Fruit fly (Drosophila melanogaster) whole organism, embryonic: Measurements from ENCODE around the gene Sodq.

Experiments
- Adf1 ChIP-seq: fragments of 200-800 bp; sonication (Bioruptor generic); IDR thresholded peaks from 2 replicates; pipeline ENCODE4 v1.3.6; 2022; ENCODE audit warnings: missing biosample characterization, missing genetic modification characterization
- Antp ChIP-seq: fragments of 200-800 bp; sonication (Bioruptor generic); optimal IDR thresholded peaks from 3 replicates; lab custom pipeline; 2016; ENCODE audit warnings: missing biosample characterization, missing genetic modification characterization
- Bdp1 ChIP-seq: fragments of 200-800 bp; sonication (Bioruptor generic); optimal IDR thresholded peaks from 3 replicates; lab custom pipeline; 2016; ENCODE audit warnings: missing biosample characterization, missing genetic modification characterization
- CG10321 ChIP-seq: fragments of 200-800 bp; sonication (Bioruptor generic); IDR thresholded peaks from 2 replicates; pipeline ENCODE4 v1.3.6; 2022; ENCODE audit warnings: missing biosample characterization, missing genetic modification characterization
- CG10431 ChIP-seq: fragments of 200-800 bp; sonication (Bioruptor generic); optimal IDR thresholded peaks from 3 replicates; lab custom pipeline; 2018; ENCODE audit warnings: missing biosample characterization, mild to moderate bottlenecking, missing genetic modification characterization
- CG12659 ChIP-seq: fragments of 200-800 bp; sonication (Bioruptor generic); optimal IDR thresholded peaks from 3 replicates; lab custom pipeline; 2017; ENCODE audit warnings: mild to moderate bottlenecking, missing biosample characterization, missing genetic modification reagents, missing genetic modification characterization
- CG13287 ChIP-seq: fragments of 200-800 bp; sonication (Bioruptor generic); IDR thresholded peaks from 2 replicates; pipeline ENCODE4 v1.3.6; 2022; ENCODE audit warnings: missing biosample characterization, missing genetic modification characterization; ENCODE audit not compliant: partially characterized antibody
- CG15479 ChIP-seq: fragments of 200-800 bp; sonication (Bioruptor generic); optimal IDR thresholded peaks from 3 replicates; lab custom pipeline; 2019; ENCODE audit warnings: missing biosample characterization, mild to moderate bottlenecking, missing genetic modification characterization, moderate library complexity
- CG17328 ChIP-seq: fragments of 200-800 bp; sonication (Bioruptor generic); IDR thresholded peaks from 2 replicates; pipeline ENCODE4 v1.3.6; 2022; ENCODE audit warnings: missing biosample characterization, missing genetic modification characterization
- CG18476 ChIP-seq: fragments of 200-800 bp; sonication (Bioruptor generic); optimal IDR thresholded peaks from 2 replicates; lab custom pipeline; 2016; ENCODE audit warnings: missing biosample characterization, mild to moderate bottlenecking, missing genetic modification characterization
- CG2116 ChIP-seq: fragments of 200-800 bp; sonication (Bioruptor generic); optimal IDR thresholded peaks from 3 replicates; lab custom pipeline; 2018; ENCODE audit warnings: missing biosample characterization, mild to moderate bottlenecking, missing genetic modification characterization
- CG30431 ChIP-seq: fragments of 200-800 bp; sonication (Bioruptor generic); optimal IDR thresholded peaks from 2 replicates; lab custom pipeline; 2017; ENCODE audit warnings: missing biosample characterization, missing genetic modification characterization
- CG33213 ChIP-seq: fragments of 200-800 bp; sonication (Bioruptor generic); optimal IDR thresholded peaks from 3 replicates; lab custom pipeline; 2016; ENCODE audit warnings: missing biosample characterization, missing genetic modification characterization
- CG34376 ChIP-seq: fragments of 200-800 bp; sonication (Bioruptor generic); optimal IDR thresholded peaks from 2 replicates; lab custom pipeline; 2018; ENCODE audit warnings: missing biosample characterization, mild to moderate bottlenecking, missing genetic modification characterization
- CG4360 ChIP-seq: fragments of 200-800 bp; sonication (Bioruptor generic); IDR thresholded peaks from 2 replicates; pipeline ENCODE4 v1.3.6; 2022; ENCODE audit warnings: missing biosample characterization, missing genetic modification characterization
- CG4617 ChIP-seq: fragments of 200-800 bp; sonication (Bioruptor generic); optimal IDR thresholded peaks from 3 replicates; lab custom pipeline; 2016; ENCODE audit warnings: missing biosample characterization, missing genetic modification characterization, borderline replicate concordance
- CG6683 ChIP-seq: fragments of 200-800 bp; sonication (Bioruptor generic); optimal IDR thresholded peaks from 2 replicates; lab custom pipeline; 2017; ENCODE audit warnings: missing biosample characterization, mild to moderate bottlenecking, missing genetic modification characterization, missing genetic modification reagents
- CG7372 ChIP-seq: fragments of 200-800 bp; sonication (Bioruptor generic); IDR thresholded peaks from 2 replicates; pipeline ENCODE4 v1.3.6; 2022; ENCODE audit warnings: missing biosample characterization, missing genetic modification characterization
- CG8944 ChIP-seq: fragments of 200-800 bp; sonication (Bioruptor generic); optimal IDR thresholded peaks from 3 replicates; lab custom pipeline; 2016; ENCODE audit warnings: missing biosample characterization, missing genetic modification characterization
- D ChIP-seq, 2 experiments: fragments of 200-800 bp in 1 of 2; fragments of >200 bp in 1 of 2; sonication (Bioruptor generic) in 1 of 2; optimal IDR thresholded peaks; 2 replicates in 1 of 2; 3 replicates in 1 of 2; lab custom pipeline; 2017; ENCODE audit warnings: mild to moderate bottlenecking in 1 of 2, missing biosample characterization in 1 of 2, missing genetic modification characterization in 1 of 2, missing genetic modification reagents in 1 of 2
- D19A ChIP-seq: fragments of 200-800 bp; optimal IDR thresholded peaks from 3 replicates; lab custom pipeline; 2019; ENCODE audit warnings: missing biosample characterization, mild to moderate bottlenecking, missing genetic modification characterization, moderate library complexity
- Deaf1 ChIP-seq: fragments of 200-800 bp; optimal IDR thresholded peaks from 3 replicates; lab custom pipeline; 2019; ENCODE audit warnings: missing biosample characterization, mild to moderate bottlenecking, missing genetic modification characterization, moderate library complexity
- Dek ChIP-seq: fragments of 200-800 bp; sonication (Bioruptor generic); optimal IDR thresholded peaks from 3 replicates; lab custom pipeline; 2019; ENCODE audit warnings: missing biosample characterization, mild to moderate bottlenecking, missing genetic modification characterization, moderate library complexity
- Doc3 ChIP-seq: fragments of 200-800 bp; sonication (Bioruptor generic); IDR thresholded peaks from 3 replicates; pipeline ENCODE4 v1.3.6; 2022; ENCODE audit warnings: missing biosample characterization, missing genetic modification characterization; ENCODE audit not compliant: partially characterized antibody
- Ets97D ChIP-seq: fragments of 200-800 bp; sonication (Bioruptor generic); optimal IDR thresholded peaks from 3 replicates; lab custom pipeline; 2016; ENCODE audit warnings: missing biosample characterization, missing genetic modification characterization
- Gug ChIP-seq: fragments of 200-800 bp; sonication (Bioruptor generic); IDR thresholded peaks from 4 replicates; pipeline ENCODE4 v1.3.6; 2022; ENCODE audit warnings: missing biosample characterization, missing genetic modification characterization
- Myb ChIP-seq: fragments of 200-800 bp; sonication (Bioruptor generic); optimal IDR thresholded peaks from 2 replicates; lab custom pipeline; 2016; ENCODE audit warnings: missing biosample characterization, missing genetic modification characterization
- Nf-YC ChIP-seq: fragments of 200-800 bp; optimal IDR thresholded peaks from 3 replicates; lab custom pipeline; 2019; ENCODE audit warnings: missing biosample characterization, mild to moderate bottlenecking, missing genetic modification characterization, moderate library complexity
- Oaz ChIP-seq: fragments of 200-800 bp; sonication (Bioruptor generic); IDR thresholded peaks from 2 replicates; pipeline ENCODE4 v1.3.6; 2022; ENCODE audit warnings: missing biosample characterization, missing genetic modification characterization
- Six4 ChIP-seq: fragments of 200-800 bp; sonication (Bioruptor generic); optimal IDR thresholded peaks from 2 replicates; lab custom pipeline; 2016; ENCODE audit warnings: missing biosample characterization, missing genetic modification characterization
- YL-1 ChIP-seq: fragments of 200-800 bp; sonication (Bioruptor generic); optimal IDR thresholded peaks from 3 replicates; lab custom pipeline; 2017; ENCODE audit warnings: missing biosample characterization, mild to moderate bottlenecking, missing genetic modification characterization
- bsh ChIP-seq, 2 experiments: fragments of 200-800 bp; sonication (Bioruptor generic); optimal IDR thresholded peaks; 2 replicates each; lab custom pipeline; 2017 to 2018; ENCODE audit warnings: mild to moderate bottlenecking in 2 of 2, missing biosample characterization in 2 of 2, missing genetic modification characterization in 2 of 2, moderate library complexity in 1 of 2
- corto ChIP-seq: fragments of 200-800 bp; sonication (Bioruptor generic); optimal IDR thresholded peaks from 2 replicates; lab custom pipeline; 2016; ENCODE audit warnings: missing biosample characterization, mild to moderate bottlenecking, missing genetic modification characterization, moderate library complexity
- dmrt11E ChIP-seq: fragments of 200-800 bp; sonication (Bioruptor generic); optimal IDR thresholded peaks from 3 replicates; lab custom pipeline; 2018; ENCODE audit warnings: missing biosample characterization, mild to moderate bottlenecking, missing genetic modification characterization, moderate library complexity
- esg ChIP-seq: fragments of 200-800 bp; sonication (Bioruptor generic); conservative IDR thresholded peaks from 2 replicates; pipeline ENCODE4 v1.3.6; 2022; ENCODE audit warnings: missing biosample characterization, missing genetic modification characterization
- gfzf ChIP-seq: fragments of 200-800 bp; sonication (Bioruptor generic); optimal IDR thresholded peaks from 2 replicates; lab custom pipeline; 2016; ENCODE audit warnings: missing biosample characterization, mild to moderate bottlenecking, missing genetic modification characterization, moderate library complexity
- h ChIP-seq: fragments of >200 bp; optimal IDR thresholded peaks from 2 replicates; lab custom pipeline; 2017
- hb ChIP-seq: fragments of 200-800 bp; sonication (Bioruptor generic); IDR thresholded peaks from 3 replicates; pipeline ENCODE4 v1.3.6; 2022; ENCODE audit warnings: missing biosample characterization, missing genetic modification characterization; ENCODE audit not compliant: partially characterized antibody
- her ChIP-seq: fragments of 200-800 bp; sonication (Bioruptor generic); optimal IDR thresholded peaks from 2 replicates; lab custom pipeline; 2016; ENCODE audit warnings: missing biosample characterization, missing genetic modification characterization
- hkb ChIP-seq, 2 experiments: fragments of 200-800 bp in 1 of 2; fragments of >200 bp in 1 of 2; sonication (Bioruptor generic) in 1 of 2; IDR thresholded peaks in 1 of 2; optimal IDR thresholded peaks in 1 of 2; 2 replicates each; pipeline versions ENCODE4 v1.3.6 to Lab custom; 2017 to 2022; ENCODE audit warnings: missing biosample characterization in 1 of 2, missing genetic modification characterization in 1 of 2
- jigr1 ChIP-seq: fragments of 200-800 bp; sonication (Bioruptor generic); IDR thresholded peaks from 3 replicates; pipeline ENCODE4 v1.3.6; 2022; ENCODE audit warnings: missing biosample characterization, missing genetic modification characterization
- knrl ChIP-seq: fragments of 200-800 bp; sonication (Bioruptor generic); IDR thresholded peaks from 3 replicates; pipeline ENCODE4 v1.3.6; 2022; ENCODE audit warnings: missing biosample characterization, missing genetic modification characterization; ENCODE audit not compliant: partially characterized antibody
- mam ChIP-seq: fragments of 200-800 bp; sonication (Bioruptor generic); optimal IDR thresholded peaks from 3 replicates; lab custom pipeline; 2016; ENCODE audit warnings: missing biosample characterization, missing genetic modification characterization
- p53 ChIP-seq: fragments of 200-800 bp; sonication (Bioruptor generic); optimal IDR thresholded peaks from 2 replicates; lab custom pipeline; 2016; ENCODE audit warnings: missing biosample characterization, missing genetic modification characterization
- rib ChIP-seq: fragments of 200-800 bp; sonication (Bioruptor generic); IDR thresholded peaks from 2 replicates; pipeline ENCODE4 v1.3.6; 2022; ENCODE audit warnings: missing biosample characterization, missing genetic modification characterization
- sna ChIP-seq: fragments of 200-800 bp; sonication (Bioruptor generic); IDR thresholded peaks from 2 replicates; pipeline ENCODE4 v1.3.6; 2022; ENCODE audit warnings: missing biosample characterization, missing genetic modification characterization; ENCODE audit not compliant: partially characterized antibody
- trem ChIP-seq: fragments of 200-800 bp; optimal IDR thresholded peaks from 3 replicates; lab custom pipeline; 2019; ENCODE audit warnings: missing biosample characterization, mild to moderate bottlenecking, missing genetic modification characterization, moderate library complexity
- twi ChIP-seq: fragments of 200-800 bp; optimal IDR thresholded peaks from 2 replicates; lab custom pipeline; 2019; ENCODE audit warnings: missing biosample characterization, mild to moderate bottlenecking, missing genetic modification characterization, moderate library complexity
- tx ChIP-seq: fragments of 200-800 bp; sonication (Bioruptor generic); optimal IDR thresholded peaks from 2 replicates; lab custom pipeline; 2016; ENCODE audit warnings: missing biosample characterization, missing genetic modification characterization
- wek ChIP-seq: fragments of 200-800 bp; sonication (Bioruptor generic); optimal IDR thresholded peaks from 3 replicates; lab custom pipeline; 2018; ENCODE audit warnings: missing biosample characterization, mild to moderate bottlenecking, missing genetic modification characterization, moderate library complexity

The Sodq gene

DNA sequence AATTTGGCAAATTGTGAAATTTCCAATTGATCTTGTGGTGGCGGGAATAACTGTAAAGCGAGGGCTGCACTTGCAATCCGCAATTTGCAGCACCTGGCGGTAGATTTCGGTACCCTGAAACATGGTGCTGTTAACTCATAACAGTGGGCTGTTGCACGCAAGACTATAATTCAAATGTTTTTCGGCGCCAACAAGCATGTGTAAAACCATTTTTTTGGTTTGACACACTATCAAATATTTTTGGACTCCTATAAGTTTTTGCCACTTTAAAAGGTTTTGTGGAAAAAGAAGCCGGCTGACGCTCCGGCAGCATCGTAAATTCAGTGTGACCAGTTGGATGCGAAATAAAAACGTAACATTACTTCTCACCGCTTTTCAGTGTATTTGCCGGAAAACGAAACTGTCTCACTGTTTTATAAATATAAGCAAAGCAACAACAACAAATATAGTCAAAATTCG is 44.4 kb upstream of the Sodq start, which contains the start of the genes CG14545 and CG5886 (continued):
- TF ChIP-seq Oaz (GFP tag; lab: Robert Waterston, UW) (no peak), CG30431 (no peak), CG17328 (GFP tag; lab: Robert Waterston, UW) (no peak), Nf-YC (tag; lab: Kevin White, UChicago) (no peak), tx (GFP tag; lab: Kevin White, UChicago) (no peak), corto (GFP tag; lab: Kevin White, UChicago) (no peak), Bdp1 (no peak), Ets97D (GFP tag; lab: Kevin White, UChicago) (peak; percentile 59), CG10321 (GFP tag; lab: Robert Waterston, UW) (no peak), Gug (no peak), mam (GFP tag; lab: Kevin White, UChicago) (no peak), Myb (peak; percentile 53), knrl (peak; percentile 34; the same call in 1 of the 3 replicates), Deaf1 (no peak), hkb (optimal IDR thresholded peaks at IDR 0.05; lab: Kevin White, UChicago) (peak; percentile 93), hkb (GFP tag; IDR thresholded peaks at IDR 0.05; lab: Robert Waterston, UW) (no peak), CG6683 (GFP tag; lab: Kevin White, UChicago) (no peak), Six4 (GFP tag; lab: Kevin White, UChicago) (no peak), hb (GFP tag; lab: Robert Waterston, UW) (no peak), CG33213 (peak; percentile 36), CG7372 (GFP tag; lab: Robert Waterston, UW) (no peak), CG2116 (GFP tag; lab: Kevin White, UChicago) (peak; percentile 37), Antp (no peak), trem (tag; lab: Kevin White, UChicago) (peak; percentile 82), her (GFP tag; lab: Kevin White, UChicago) (no peak), YL-1 (GFP tag; lab: Kevin White, UChicago) (peak; percentile 19), CG4360 (GFP tag; lab: Robert Waterston, UW) (peak; percentile 84), D (optimal IDR thresholded peaks at IDR 0.05; lab: Kevin White, UChicago) (no peak), D (GFP tag; optimal IDR thresholded peaks at IDR 0.05; lab: Kevin White, UChicago) (no peak), Adf1 (no peak), Dek (tag; lab: Kevin White, UChicago) (no peak), p53 (no peak), jigr1 (GFP tag; lab: Robert Waterston, UW) (no peak), esg (GFP tag; lab: Robert Waterston, UW) (no peak), CG8944 (GFP tag; lab: Kevin White, UChicago) (no peak), CG34376 (GFP tag; lab: Kevin White, UChicago) (no peak), dmrt11E (tag; lab: Kevin White, UChicago) (no peak), rib (GFP tag; lab: Robert Waterston, UW) (no peak), CG12659 (GFP tag; lab: Kevin White, UChicago) (peak; percentile 39), CG4617 (GFP tag; lab: Kevin White, UChicago) (peak; percentile 29), gfzf (GFP tag; lab: Kevin White, UChicago) (peak; percentile 91), h (lab: Kevin White, UChicago) (no peak), sna (GFP tag; lab: Robert Waterston, UW) (no peak), Doc3 (GFP tag; lab: Robert Waterston, UW) (no peak), CG13287 (GFP tag; lab: Robert Waterston, UW) (0 out of 2 replicates have a peak, but pooled peaks have one; percentile 47), CG15479 (GFP tag; lab: Kevin White, UChicago) (no peak), wek (GFP tag; lab: Kevin White, UChicago) (no peak), bsh (GFP tag; optimal IDR thresholded peaks at IDR 0.05; lab: Kevin White, UChicago) (no peak), D19A (tag; lab: Kevin White, UChicago) (no peak), twi (tag; lab: Kevin White, UChicago) (no peak), CG18476 (GFP tag; lab: Kevin White, UChicago) (no peak), CG10431 (GFP tag; lab: Kevin White, UChicago) (no peak)
